Worm (Caenorhabditis elegans) whole organism, L2 larva: ENCODE data around the gene srz-9.
"Not testable (repeated sequence)": the region's sequence is repeated elsewhere in the genome, so short reads cannot be mapped to it uniquely, and the experiment has no call there.

Experiments used
- ZK546.5 ChIP-seq: sonication (generic microtip); optimal IDR thresholded peaks from 2 replicates; lab custom pipeline; 2017; ENCODE audit warnings: missing biosample characterization, missing genetic modification characterization
- ceh-82 ChIP-seq: fragments of 150-350 bp; optimal IDR thresholded peaks from 2 replicates; lab custom pipeline; 2014; ENCODE audit warnings: missing biosample characterization, missing genetic modification characterization
- fos-1 ChIP-seq: fragments of 150-350 bp; optimal IDR thresholded peaks from 2 replicates; lab custom pipeline; 2014; ENCODE audit warnings: missing biosample characterization, missing genetic modification characterization
- lsy-2 ChIP-seq, 2 experiments: fragments of 150-350 bp in 1 of 2; sonication (generic microtip) in 1 of 2; optimal IDR thresholded peaks; 2 replicates each; lab custom pipeline; 2014 to 2017; ENCODE audit warnings: missing biosample characterization in 2 of 2, missing genetic modification characterization in 2 of 2
- mab-5 ChIP-seq: fragments of 150-350 bp; optimal IDR thresholded peaks from 2 replicates; lab custom pipeline; 2014; ENCODE audit warnings: missing biosample characterization, missing genetic modification characterization
- skn-1 ChIP-seq: sonication (generic microtip); optimal IDR thresholded peaks from 2 replicates; lab custom pipeline; 2017; ENCODE audit warnings: missing biosample characterization, missing genetic modification characterization
- unc-55 ChIP-seq: fragments of 150-350 bp; sonication (generic microtip); optimal IDR thresholded peaks from 3 replicates; lab custom pipeline; 2014; ENCODE audit warnings: missing biosample characterization, missing genetic modification reagents, missing genetic modification characterization

DNA sequence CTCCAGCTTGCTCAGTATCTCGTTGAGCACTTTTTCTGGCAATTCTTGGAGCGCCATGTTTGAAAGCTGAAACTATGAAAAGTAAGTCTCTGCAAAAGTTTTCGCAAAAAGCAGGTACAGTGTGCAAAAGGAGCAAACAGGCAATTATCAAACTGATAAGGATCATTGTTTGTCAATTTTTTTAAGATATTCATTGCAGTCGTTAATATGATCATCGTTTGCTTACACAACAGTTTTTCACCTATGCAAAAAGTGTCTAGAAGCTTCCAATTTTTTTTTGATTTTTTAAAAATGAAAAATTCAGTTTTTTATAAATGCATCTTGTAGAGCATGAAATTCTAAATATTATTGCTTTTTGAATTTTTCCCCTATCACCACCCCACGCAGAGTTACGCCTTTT, 5.4 kb upstream of the srz-9 start, which contains the start of gene fbxa-78:
- TF ChIP-seq ceh-82; mab-5 (tag; lab: Kevin White, UChicago); ZK546.5 (tag; lab: Kevin White, UChicago); skn-1 (tag; lab: Kevin White, UChicago); unc-55 (GFP tag; lab: Kevin White, UChicago); fos-1 (tag; lab: Kevin White, UChicago); lsy-2 (tag; optimal IDR thresholded peaks at IDR 0.05; lab: Kevin White, UChicago): not testable (repeated sequence)
